Fruit fly (Drosophila melanogaster): ENCODE results near the gene CG1662.

The CG1662 gene

dm6 chrX:13383770-13384169 is 3.6 kb upstream of the CG1662 start (continued):
- TF ChIP-seq vnd (GFP tag; IDR thresholded peaks at IDR 0.05; ENCODE audit: partially characterized antibody): no peak
- peak; percentile 50 for TF ChIP-seq Hmr (GFP tag; optimal IDR thresholded peaks at IDR 0.05)
- no peak for TF ChIP-seq zf30C (GFP tag; optimal IDR thresholded peaks at IDR 0.05)
- 0 out of 2 replicates have a peak, but pooled peaks have one; percentile 20 for TF ChIP-seq cas (GFP tag; IDR thresholded peaks at IDR 0.05)
- TF ChIP-seq CG5245 (GFP tag; optimal IDR thresholded peaks at IDR 0.05): peak; percentile 37
- peak; percentile 57 for TF ChIP-seq Hsf (GFP tag; optimal IDR thresholded peaks at IDR 0.05)
- TF ChIP-seq Dp (GFP tag; optimal IDR thresholded peaks at IDR 0.05): peak; percentile 9
- no peak for TF ChIP-seq CG11504 (tag; optimal IDR thresholded peaks at IDR 0.05)
- peak; percentile 12 for TF ChIP-seq D19A (tag; optimal IDR thresholded peaks at IDR 0.05)
- TF ChIP-seq slou (GFP tag; optimal IDR thresholded peaks at IDR 0.05): peak; percentile 19
- peak; percentile 19 for TF ChIP-seq CG13424 (tag; optimal IDR thresholded peaks at IDR 0.05)
- peak; percentile 49; the same call in 1 of the 2 replicates for TF ChIP-seq amos (GFP tag; IDR thresholded peaks at IDR 0.05; ENCODE audit: partially characterized antibody)
- peak; percentile 60 for TF ChIP-seq ftz-f1 (GFP tag; optimal IDR thresholded peaks at IDR 0.05)
- TF ChIP-seq CG10209 (GFP tag; optimal IDR thresholded peaks at IDR 0.05): peak; percentile 27
- no peak for TF ChIP-seq pita (GFP tag; optimal IDR thresholded peaks at IDR 0.05)
- no peak for TF ChIP-seq CG9215 (GFP tag; IDR thresholded peaks at IDR 0.05)
- TF ChIP-seq CG30431 (GFP tag; optimal IDR thresholded peaks at IDR 0.05): no peak
- TF ChIP-seq Dbx (GFP tag; IDR thresholded peaks at IDR 0.05): peak; percentile 67; the same call in 1 of the 3 replicates
- TF ChIP-seq maf-S (GFP tag; optimal IDR thresholded peaks at IDR 0.05): peak; percentile 45
- TF ChIP-seq knrl (GFP tag; IDR thresholded peaks at IDR 0.05; ENCODE audit: partially characterized antibody): peak; percentile 9; the same call in 1 of the 3 replicates
- peak; percentile 70; the same call in 1 of the 2 replicates for TF ChIP-seq CG16779 (GFP tag; IDR thresholded peaks at IDR 0.05)
- peak; percentile 40 for TF ChIP-seq dm (GFP tag; optimal IDR thresholded peaks at IDR 0.05)
- TF ChIP-seq E2f2 (GFP tag; IDR thresholded peaks at IDR 0.05): peak; percentile 42
- TF ChIP-seq CG7839 (tag; optimal IDR thresholded peaks at IDR 0.05): peak; percentile 36
- TF ChIP-seq CG10267 (tag; optimal IDR thresholded peaks at IDR 0.05): peak; percentile 19
- peak; percentile 66 for TF ChIP-seq Drgx (GFP tag; IDR thresholded peaks at IDR 0.05)
- TF ChIP-seq eyg (GFP tag; optimal IDR thresholded peaks at IDR 0.05): no peak
- TF ChIP-seq CG2199 (GFP tag; IDR thresholded peaks at IDR 0.05): peak; percentile 92
- no peak for TF ChIP-seq hth (optimal IDR thresholded peaks at IDR 0.05)
- peak; percentile 38 for TF ChIP-seq Fer1 (GFP tag; optimal IDR thresholded peaks at IDR 0.05)
- TF ChIP-seq CG15696 (tag; optimal IDR thresholded peaks at IDR 0.05): peak; percentile 33
- TF ChIP-seq CG8388 (GFP tag; optimal IDR thresholded peaks at IDR 0.05): peak; percentile 0
- TF ChIP-seq CG15073 (GFP tag; optimal IDR thresholded peaks at IDR 0.05): peak; percentile 100
- TF ChIP-seq CG9797 (GFP tag; optimal IDR thresholded peaks at IDR 0.05): no peak
- TF ChIP-seq Opbp (GFP tag; IDR thresholded peaks at IDR 0.05; ENCODE audit: partially characterized antibody): peak; percentile 56; the same call in 1 of the 3 replicates
- no peak for TF ChIP-seq corto (GFP tag; optimal IDR thresholded peaks at IDR 0.05)
- TF ChIP-seq psq (GFP tag; optimal IDR thresholded peaks at IDR 0.05): no peak
- TF ChIP-seq Nf-YC (tag; optimal IDR thresholded peaks at IDR 0.05): peak; percentile 41
- TF ChIP-seq insv (GFP tag; optimal IDR thresholded peaks at IDR 0.05): no peak
- TF ChIP-seq Pdp1 (GFP tag; optimal IDR thresholded peaks at IDR 0.05): peak; percentile 57 to 70
- peak; percentile 40 for TF ChIP-seq ab (GFP tag; optimal IDR thresholded peaks at IDR 0.05)
- no peak for TF ChIP-seq nerfin-2 (GFP tag; IDR thresholded peaks at IDR 0.05; ENCODE audit: partially characterized antibody)
- TF ChIP-seq HLHmδ (GFP tag; optimal IDR thresholded peaks at IDR 0.05): peak; percentile 57
- 0 out of 2 replicates have a peak, but pooled peaks have one; percentile 20 for TF ChIP-seq CG43689 (GFP tag; IDR thresholded peaks at IDR 0.05)
- TF ChIP-seq bsh (GFP tag; optimal IDR thresholded peaks at IDR 0.05): peak; percentile 19 to 28
- TF ChIP-seq CG12659 (GFP tag; optimal IDR thresholded peaks at IDR 0.05): peak; percentile 42
- peak; percentile 63 for TF ChIP-seq HLH54F (GFP tag; optimal IDR thresholded peaks at IDR 0.05)
- peak; percentile 42 for TF ChIP-seq row (GFP tag; IDR thresholded peaks at IDR 0.05)
- TF ChIP-seq Rx (GFP tag; IDR thresholded peaks at IDR 0.05): no peak; the same call in 1 of the 2 replicates
- peak; percentile 57 for TF ChIP-seq Side (GFP tag; optimal IDR thresholded peaks at IDR 0.05)

Data from whole organism, embryonic.